Worm (Caenorhabditis elegans) whole organism, L1 larva: ENCODE measurements around the gene alh-12.

ENCODE experiments used
- blmp-1 ChIP-seq: fragments of 150-350 bp; optimal IDR thresholded peaks from 2 replicates; lab custom pipeline; 2014; ENCODE audit warnings: missing biosample characterization, missing genetic modification characterization
- efl-3 ChIP-seq: fragments of 200-800 bp; sonication (Bioruptor generic); optimal IDR thresholded peaks from 2 replicates; lab custom pipeline; 2018; ENCODE audit warnings: mild to moderate bottlenecking, missing genetic modification characterization, missing compliant biosample characterization
- elt-3 ChIP-seq, 6 experiments: fragments of 150-350 bp in 1 of 6; sonication (generic microtip); optimal IDR thresholded peaks; 2 replicates each; lab custom pipeline; 2017 to 2018; ENCODE audit warnings: missing biosample characterization in 6 of 6, missing genetic modification characterization in 6 of 6, inconsistent platforms in 1 of 6
- fos-1 ChIP-seq: fragments of 150-350 bp; optimal IDR thresholded peaks from 2 replicates; lab custom pipeline; 2014; ENCODE audit warnings: missing biosample characterization, missing genetic modification characterization
- hpl-2 ChIP-seq: fragments of 150-350 bp; optimal IDR thresholded peaks from 2 replicates; lab custom pipeline; 2014; ENCODE audit warnings: missing biosample characterization, missing genetic modification reagents, missing genetic modification characterization
- lsy-2 ChIP-seq, 2 experiments: fragments of 150-350 bp; optimal IDR thresholded peaks; 2 replicates each; lab custom pipeline; 2014; ENCODE audit warnings: missing biosample characterization in 2 of 2, missing genetic modification characterization in 2 of 2
- mdl-1 ChIP-seq, 2 experiments: fragments of 150-350 bp; optimal IDR thresholded peaks; 2 replicates each; lab custom pipeline; 2014 to 2017; ENCODE audit warnings: missing biosample characterization in 2 of 2, missing genetic modification characterization in 2 of 2, inconsistent platforms in 1 of 2
- nhr-20 ChIP-seq: sonication (generic microtip); optimal IDR thresholded peaks from 2 replicates; lab custom pipeline; 2016; ENCODE audit warnings: mild to moderate bottlenecking, missing genetic modification characterization, missing compliant biosample characterization
- nhr-237 ChIP-seq: fragments of 150-350 bp; optimal IDR thresholded peaks from 2 replicates; lab custom pipeline; 2014; ENCODE audit warnings: missing biosample characterization, missing genetic modification characterization
- pqm-1 ChIP-seq: sonication (generic microtip); optimal IDR thresholded peaks from 3 replicates; lab custom pipeline; 2017; ENCODE audit warnings: missing biosample characterization, missing genetic modification characterization
- swsn-7 ChIP-seq: sonication (generic microtip); optimal IDR thresholded peaks from 2 replicates; lab custom pipeline; 2016; ENCODE audit warnings: missing genetic modification characterization, missing compliant biosample characterization

DNA sequence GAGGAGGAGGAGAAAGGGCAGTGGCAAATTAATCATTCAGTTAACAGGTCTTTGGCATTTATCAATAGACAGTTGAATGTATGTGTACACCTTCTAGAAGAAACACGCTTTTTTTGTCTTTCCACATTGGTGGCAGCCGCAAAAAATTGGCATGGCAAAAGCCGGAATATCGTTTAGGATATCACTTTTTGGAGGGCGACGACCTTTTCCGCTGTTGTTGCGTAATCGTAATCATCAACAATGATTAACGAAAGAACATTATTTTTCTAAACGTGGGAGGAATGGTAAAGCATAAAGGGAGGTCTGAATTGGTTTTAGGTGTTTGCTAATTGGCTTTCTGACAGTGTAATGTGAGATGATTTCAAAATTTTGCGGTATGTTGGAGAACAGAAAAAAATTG, 38.1 kb downstream of the alh-12 start:
- TF ChIP-seq nhr-20 (tag; lab: Kevin White, UChicago) (no peak), fos-1 (tag; lab: Kevin White, UChicago) (no peak), lsy-2 (tag; optimal IDR thresholded peaks at IDR 0.05; lab: Kevin White, UChicago) (no peak), pqm-1 (tag; lab: Kevin White, UChicago) (no peak), mdl-1 (tag; optimal IDR thresholded peaks at IDR 0.05; lab: Kevin White, UChicago) (no peak), hpl-2 (GFP tag; lab: Kevin White, UChicago) (no peak), blmp-1 (tag; lab: Kevin White, UChicago) (no peak), elt-3 (tag; optimal IDR thresholded peaks at IDR 0.05; lab: Kevin White, UChicago) (no peak), efl-3 (GFP tag; lab: Kevin White, UChicago) (no peak), nhr-237 (tag; lab: Kevin White, UChicago) (no peak), swsn-7 (tag; lab: Kevin White, UChicago) (no peak)
